Worm (Caenorhabditis elegans): ENCODE measurements around the gene zchc-1A.

ce11 chrX:5210524-5210923 lies 36.4 kb downstream of the zchc-1A start:
- no peak for TF ChIP-seq sea-2 (GFP tag; optimal IDR thresholded peaks at IDR 0.05)
- no peak for TF ChIP-seq snpc-4 (tag; optimal IDR thresholded peaks at IDR 0.05)
- TF ChIP-seq aly-2 (tag; optimal IDR thresholded peaks at IDR 0.05) = no peak
- TF ChIP-seq fos-1 (tag; optimal IDR thresholded peaks at IDR 0.05) = no peak
- no peak for TF ChIP-seq jun-1 (tag; optimal IDR thresholded peaks at IDR 0.05)
- no peak for TF ChIP-seq zag-1 (tag; optimal IDR thresholded peaks at IDR 0.05)
- TF ChIP-seq ceh-82 (tag; optimal IDR thresholded peaks at IDR 0.05) = no peak

All from whole organism, L3 larva.